Fruit fly (Drosophila melanogaster) whole organism, pupa: ENCODE data around the gene CG9776.

Experiments
- CG10348 ChIP-seq: fragments of 200-800 bp; sonication (Bioruptor generic); IDR thresholded peaks from 2 replicates; pipeline ENCODE4 v1.3.6; 2022; ENCODE audit warnings: missing biosample characterization, missing genetic modification characterization
- CG14655 ChIP-seq: fragments of 200-800 bp; sonication (Bioruptor generic); optimal IDR thresholded peaks from 3 replicates; lab custom pipeline; 2017; ENCODE audit warnings: mild to moderate bottlenecking, missing biosample characterization, missing genetic modification reagents, missing genetic modification characterization
- CG17806 ChIP-seq: fragments of 200-800 bp; sonication (Bioruptor generic); optimal IDR thresholded peaks from 2 replicates; lab custom pipeline; 2018; ENCODE audit warnings: missing biosample characterization, mild to moderate bottlenecking, missing genetic modification characterization, moderate library complexity
- CG32121 ChIP-seq: fragments of 200-800 bp; sonication (Bioruptor generic); IDR thresholded peaks from 2 replicates; pipeline ENCODE4 v1.3.6; 2022; ENCODE audit warnings: missing biosample characterization, missing genetic modification characterization
- CG34367 ChIP-seq: fragments of 200-800 bp; sonication (Bioruptor generic); optimal IDR thresholded peaks from 2 replicates; lab custom pipeline; 2018; ENCODE audit warnings: missing biosample characterization, mild to moderate bottlenecking, missing genetic modification characterization
- CG8159 ChIP-seq: fragments of 200-800 bp; sonication (Bioruptor generic); optimal IDR thresholded peaks from 3 replicates; lab custom pipeline; 2018; ENCODE audit warnings: missing biosample characterization, mild to moderate bottlenecking, missing genetic modification characterization, moderate library complexity
- CG8301 ChIP-seq: fragments of 200-800 bp; sonication (Bioruptor generic); optimal IDR thresholded peaks from 2 replicates; lab custom pipeline; 2018; ENCODE audit warnings: missing biosample characterization, mild to moderate bottlenecking, missing genetic modification characterization
- CG9948 ChIP-seq: fragments of 200-800 bp; sonication (Bioruptor generic); optimal IDR thresholded peaks from 2 replicates; lab custom pipeline; 2018; ENCODE audit warnings: missing biosample characterization, mild to moderate bottlenecking, missing genetic modification characterization, moderate library complexity
- D1 ChIP-seq: fragments of 200-800 bp; sonication (Bioruptor generic); optimal IDR thresholded peaks from 2 replicates; lab custom pipeline; 2018; ENCODE audit warnings: missing biosample characterization, mild to moderate bottlenecking, missing genetic modification characterization, moderate library complexity
- EcR ChIP-seq: fragments of 200-800 bp; sonication (Bioruptor generic); optimal IDR thresholded peaks from 3 replicates; lab custom pipeline; 2019; ENCODE audit warnings: missing biosample characterization, missing genetic modification characterization, mild to moderate bottlenecking, moderate library complexity, missing genetic modification reagents
- Ets98B ChIP-seq: fragments of 200-800 bp; sonication (Bioruptor generic); IDR thresholded peaks from 2 replicates; pipeline ENCODE4 v1.3.6; 2022; ENCODE audit warnings: missing biosample characterization, missing genetic modification characterization
- Pif1A ChIP-seq: fragments of 200-800 bp; sonication (Bioruptor generic); optimal IDR thresholded peaks from 3 replicates; lab custom pipeline; 2016; ENCODE audit warnings: missing biosample characterization, missing genetic modification characterization
- Pif1B ChIP-seq: fragments of 200-800 bp; sonication (Bioruptor generic); optimal IDR thresholded peaks from 3 replicates; lab custom pipeline; 2016; ENCODE audit warnings: missing biosample characterization, missing genetic modification characterization
- Snoo ChIP-seq: fragments of 200-800 bp; sonication (Bioruptor generic); optimal IDR thresholded peaks from 3 replicates; lab custom pipeline; 2017; ENCODE audit warnings: missing biosample characterization, mild to moderate bottlenecking, missing genetic modification characterization, inconsistent platforms
- fd96Ca ChIP-seq: fragments of 200-800 bp; sonication (Bioruptor generic); IDR thresholded peaks from 3 replicates; pipeline ENCODE4 v1.3.6; 2022; ENCODE audit warnings: missing biosample characterization, missing genetic modification characterization

CG9776 gene

dm6 chr3R:4277828-4278227 lies 56.0 kb downstream of the CG9776 start, which contains the start of gene flip:
Gene flip (minus strand): TSS chr3R:4277928.
- TF ChIP-seq fd96Ca (GFP tag; lab: Robert Waterston, UW) (no peak), CG10348 (GFP tag; lab: Robert Waterston, UW) (no peak), CG17806 (tag; lab: Kevin White, UChicago) (no peak), D1 (tag; lab: Kevin White, UChicago) (no peak), EcR (GFP tag; lab: Kevin White, UChicago) (no peak), CG9948 (tag; lab: Kevin White, UChicago) (no peak), Snoo (tag; lab: Kevin White, UChicago) (no peak), CG8159 (no peak), Ets98B (no peak), Pif1A (no peak), CG32121 (no peak), Pif1B (GFP tag; lab: Kevin White, UChicago) (no peak), CG34367 (tag; lab: Kevin White, UChicago) (no peak), CG8301 (tag; lab: Kevin White, UChicago) (no peak), CG14655 (GFP tag; lab: Kevin White, UChicago) (no peak)
